Fruit fly (Drosophila melanogaster) whole organism, prepupa: ENCODE measurements around the gene CG33235.

Experiments used
- CG15336 ChIP-seq: fragments of 200-800 bp; sonication (Bioruptor generic); IDR thresholded peaks from 2 replicates; pipeline ENCODE4 v1.3.6; 2022; ENCODE audit warnings: missing biosample characterization, missing genetic modification characterization
- CG31627 ChIP-seq: fragments of 200-800 bp; sonication (Bioruptor generic); optimal IDR thresholded peaks from 3 replicates; lab custom pipeline; 2016; ENCODE audit warnings: missing biosample characterization, missing genetic modification characterization
- CG32006 ChIP-seq: fragments of 200-800 bp; sonication (Bioruptor generic); optimal IDR thresholded peaks from 3 replicates; lab custom pipeline; 2017; ENCODE audit warnings: missing biosample characterization, mild to moderate bottlenecking, missing genetic modification characterization
- CG6792 ChIP-seq: fragments of 200-800 bp; sonication (Bioruptor generic); optimal IDR thresholded peaks from 3 replicates; lab custom pipeline; 2016; ENCODE audit warnings: missing biosample characterization, missing genetic modification characterization
- CG6808 ChIP-seq: fragments of 200-800 bp; sonication (Bioruptor generic); optimal IDR thresholded peaks from 3 replicates; lab custom pipeline; 2017; ENCODE audit warnings: missing biosample characterization, missing genetic modification characterization, mild to moderate bottlenecking, moderate library complexity, missing genetic modification reagents
- CG8119 ChIP-seq: fragments of 200-800 bp; sonication (Bioruptor generic); IDR thresholded peaks from 3 replicates; pipeline ENCODE4 v1.3.6; 2022; ENCODE audit warnings: missing biosample characterization, missing genetic modification characterization
- Eip75B ChIP-seq: fragments of 200-800 bp; sonication (Bioruptor generic); optimal IDR thresholded peaks from 3 replicates; lab custom pipeline; 2016; ENCODE audit warnings: missing biosample characterization, missing genetic modification characterization
- Hr39 ChIP-seq: fragments of 200-800 bp; sonication (Bioruptor generic); optimal IDR thresholded peaks from 2 replicates; lab custom pipeline; 2016; ENCODE audit warnings: missing biosample characterization, missing genetic modification characterization
- OdsH ChIP-seq: fragments of 200-800 bp; sonication (Bioruptor generic); optimal IDR thresholded peaks from 3 replicates; lab custom pipeline; 2016; ENCODE audit warnings: missing biosample characterization, missing genetic modification characterization
- Sox102F ChIP-seq: fragments of 200-800 bp; sonication (Bioruptor generic); optimal IDR thresholded peaks from 2 replicates; lab custom pipeline; 2016; ENCODE audit warnings: missing biosample characterization, mild to moderate bottlenecking, missing genetic modification characterization
- Sox15 ChIP-seq: fragments of 200-800 bp; sonication (Bioruptor generic); optimal IDR thresholded peaks from 3 replicates; lab custom pipeline; 2016; ENCODE audit warnings: missing biosample characterization, missing genetic modification characterization
- achi ChIP-seq: fragments of 200-800 bp; sonication (Bioruptor generic); optimal IDR thresholded peaks from 3 replicates; lab custom pipeline; 2016; ENCODE audit warnings: missing biosample characterization, missing genetic modification characterization
- dsx ChIP-seq: fragments of 200-800 bp; optimal IDR thresholded peaks from 3 replicates; lab custom pipeline; 2019; ENCODE audit warnings: missing biosample characterization, mild to moderate bottlenecking, missing genetic modification characterization, moderate library complexity; ENCODE audit not compliant: poor library complexity, severe bottlenecking
- eg ChIP-seq: fragments of 200-800 bp; sonication (Bioruptor generic); IDR thresholded peaks from 3 replicates; pipeline ENCODE4 v1.3.6; 2022; ENCODE audit warnings: missing biosample characterization, missing genetic modification characterization
- fd59A ChIP-seq: fragments of 200-800 bp; sonication (Bioruptor generic); optimal IDR thresholded peaks from 2 replicates; lab custom pipeline; 2017; ENCODE audit warnings: missing biosample characterization, mild to moderate bottlenecking, missing genetic modification characterization, missing genetic modification reagents
- fkh ChIP-seq: fragments of 200-800 bp; sonication (Bioruptor generic); optimal IDR thresholded peaks from 3 replicates; lab custom pipeline; 2017; ENCODE audit warnings: missing biosample characterization, mild to moderate bottlenecking, missing genetic modification characterization, moderate library complexity
- salr ChIP-seq, 2 experiments: fragments of 200-800 bp; sonication (Bioruptor generic); optimal IDR thresholded peaks; 3 replicates each; lab custom pipeline; 2016 to 2018; ENCODE audit warnings: missing biosample characterization in 2 of 2, missing genetic modification characterization in 2 of 2, mild to moderate bottlenecking in 1 of 2

The CG33235 gene

dm6 chrX:11440944-11441343 lies 50.4 kb downstream of the CG33235 start (continued):
- TF ChIP-seq CG6808 (GFP tag; lab: Kevin White, UChicago): no peak
- TF ChIP-seq fd59A (GFP tag; lab: Kevin White, UChicago): no peak
- TF ChIP-seq eg (GFP tag; lab: Robert Waterston, UW): no peak
- no peak for TF ChIP-seq CG8119 (GFP tag; lab: Robert Waterston, UW)
- TF ChIP-seq CG32006 (GFP tag; lab: Kevin White, UChicago): no peak
- no peak for TF ChIP-seq fkh (GFP tag; lab: Kevin White, UChicago)
- no peak for TF ChIP-seq Eip75B
- TF ChIP-seq OdsH (GFP tag; lab: Kevin White, UChicago): no peak
- TF ChIP-seq dsx (GFP tag; lab: Kevin White, UChicago): no peak
- TF ChIP-seq CG15336 (GFP tag; lab: Robert Waterston, UW): 0 out of 2 replicates have a peak, but pooled peaks have one; percentile 15
- TF ChIP-seq CG6792 (GFP tag; lab: Kevin White, UChicago): no peak
- TF ChIP-seq salr (GFP tag; optimal IDR thresholded peaks at IDR 0.05; lab: Kevin White, UChicago): no peak
- no peak for TF ChIP-seq CG31627 (GFP tag; lab: Kevin White, UChicago)
- TF ChIP-seq achi: no peak

dm6 chrX:11439270-11439669 lies 52.1 kb downstream of the CG33235 start:
- TF ChIP-seq Hr39: no peak
- no peak for TF ChIP-seq Sox15
- no peak for TF ChIP-seq Sox102F
- TF ChIP-seq fkh (GFP tag; lab: Kevin White, UChicago): peak; percentile 85
